Fruit fly (Drosophila melanogaster) whole organism, embryonic: ENCODE measurements around the gene CG14439.

Experiments
- Atf3 ChIP-seq: fragments of 200-800 bp; sonication (Bioruptor generic); optimal IDR thresholded peaks from 3 replicates; lab custom pipeline; 2016; ENCODE audit warnings: missing biosample characterization, missing genetic modification characterization
- CG10274 ChIP-seq: fragments of 200-800 bp; sonication (Bioruptor generic); optimal IDR thresholded peaks from 3 replicates; lab custom pipeline; 2017; ENCODE audit warnings: missing biosample characterization, mild to moderate bottlenecking, missing genetic modification characterization
- CG10654 ChIP-seq: fragments of 200-800 bp; sonication (Bioruptor generic); optimal IDR thresholded peaks from 2 replicates; lab custom pipeline; 2016; ENCODE audit warnings: missing biosample characterization, missing genetic modification characterization
- CG11696 ChIP-seq: fragments of 200-800 bp; sonication (Bioruptor generic); IDR thresholded peaks from 2 replicates; pipeline ENCODE4 v1.3.6; 2022; ENCODE audit warnings: missing biosample characterization, missing genetic modification characterization
- CG12769 ChIP-seq: fragments of 200-800 bp; sonication (Bioruptor generic); optimal IDR thresholded peaks from 2 replicates; lab custom pipeline; 2019; ENCODE audit warnings: missing biosample characterization, mild to moderate bottlenecking, missing genetic modification characterization, moderate library complexity
- CG13287 ChIP-seq: fragments of 200-800 bp; sonication (Bioruptor generic); IDR thresholded peaks from 2 replicates; pipeline ENCODE4 v1.3.6; 2022; ENCODE audit warnings: missing biosample characterization, missing genetic modification characterization; ENCODE audit not compliant: partially characterized antibody
- CG13296 ChIP-seq: fragments of 200-800 bp; sonication (Bioruptor generic); optimal IDR thresholded peaks from 3 replicates; lab custom pipeline; 2018; ENCODE audit warnings: missing biosample characterization, mild to moderate bottlenecking, missing genetic modification characterization
- CG13624 ChIP-seq: fragments of 200-800 bp; sonication (Bioruptor generic); optimal IDR thresholded peaks from 2 replicates; lab custom pipeline; 2016; ENCODE audit warnings: missing biosample characterization, missing genetic modification characterization
- CG15479 ChIP-seq: fragments of 200-800 bp; sonication (Bioruptor generic); optimal IDR thresholded peaks from 3 replicates; lab custom pipeline; 2019; ENCODE audit warnings: missing biosample characterization, mild to moderate bottlenecking, missing genetic modification characterization, moderate library complexity
- CG16813 ChIP-seq: fragments of 200-800 bp; sonication (Bioruptor generic); IDR thresholded peaks from 3 replicates; pipeline ENCODE4 v1.3.6; 2022; ENCODE audit warnings: missing biosample characterization, missing genetic modification characterization; ENCODE audit not compliant: partially characterized antibody
- CG18599 ChIP-seq: fragments of 200-800 bp; sonication (Bioruptor generic); optimal IDR thresholded peaks from 3 replicates; lab custom pipeline; 2017; ENCODE audit warnings: missing biosample characterization, missing genetic modification characterization, mild to moderate bottlenecking, moderate library complexity, missing genetic modification reagents
- CG3163 ChIP-seq: fragments of 200-800 bp; sonication (Bioruptor generic); optimal IDR thresholded peaks from 3 replicates; lab custom pipeline; 2016; ENCODE audit warnings: missing biosample characterization, missing genetic modification characterization
- CG32532 ChIP-seq: fragments of 200-800 bp; sonication (Bioruptor generic); IDR thresholded peaks from 2 replicates; pipeline ENCODE4 v1.3.6; 2022; ENCODE audit warnings: missing biosample characterization, missing genetic modification characterization
- CG33213 ChIP-seq: fragments of 200-800 bp; sonication (Bioruptor generic); optimal IDR thresholded peaks from 3 replicates; lab custom pipeline; 2016; ENCODE audit warnings: missing biosample characterization, missing genetic modification characterization
- CG4854 ChIP-seq: fragments of 200-800 bp; sonication (Bioruptor generic); optimal IDR thresholded peaks from 2 replicates; lab custom pipeline; 2016; ENCODE audit warnings: missing biosample characterization, missing genetic modification characterization, inconsistent platforms
- CG6175 ChIP-seq: fragments of 200-800 bp; sonication (Bioruptor generic); IDR thresholded peaks from 3 replicates; pipeline ENCODE4 v1.3.6; 2022; ENCODE audit warnings: missing biosample characterization, missing genetic modification characterization
- CG6272 ChIP-seq: fragments of 200-800 bp; sonication (Bioruptor generic); IDR thresholded peaks from 2 replicates; pipeline ENCODE4 v1.3.6; 2022; ENCODE audit warnings: missing biosample characterization, missing genetic modification characterization
- CG6791 ChIP-seq: fragments of 200-800 bp; sonication (Bioruptor generic); IDR thresholded peaks from 3 replicates; pipeline ENCODE4 v1.3.6; 2022; ENCODE audit warnings: missing biosample characterization, missing genetic modification characterization; ENCODE audit not compliant: partially characterized antibody
- CG9817 ChIP-seq: fragments of 200-800 bp; sonication (Bioruptor generic); optimal IDR thresholded peaks from 2 replicates; lab custom pipeline; 2018; ENCODE audit warnings: missing biosample characterization, mild to moderate bottlenecking, missing genetic modification characterization, moderate library complexity
- CG9932 ChIP-seq: fragments of 200-800 bp; sonication (Bioruptor generic); IDR thresholded peaks from 2 replicates; pipeline ENCODE4 v1.3.6; 2022; ENCODE audit warnings: missing biosample characterization, missing genetic modification characterization
- Camta ChIP-seq: fragments of 200-800 bp; sonication (Bioruptor generic); optimal IDR thresholded peaks from 2 replicates; lab custom pipeline; 2016; ENCODE audit warnings: missing biosample characterization, missing genetic modification characterization
- CrebB ChIP-seq: fragments of 200-800 bp; sonication (Bioruptor generic); optimal IDR thresholded peaks from 3 replicates; lab custom pipeline; 2018; ENCODE audit warnings: missing biosample characterization, mild to moderate bottlenecking, missing genetic modification characterization
- Drgx ChIP-seq: fragments of 200-800 bp; sonication (Bioruptor generic); IDR thresholded peaks from 2 replicates; pipeline ENCODE4 v1.3.6; 2022; ENCODE audit warnings: missing biosample characterization, missing genetic modification characterization
- E2f1 ChIP-seq: fragments of 200-800 bp; sonication (Bioruptor generic); IDR thresholded peaks from 2 replicates; pipeline ENCODE4 v1.3.6; 2022; ENCODE audit warnings: missing biosample characterization, missing genetic modification characterization
- E2f2 ChIP-seq: fragments of 200-800 bp; sonication (Bioruptor generic); IDR thresholded peaks from 2 replicates; pipeline ENCODE4 v1.3.6; 2022; ENCODE audit warnings: missing biosample characterization, missing genetic modification characterization
- Eip74EF ChIP-seq, 2 experiments: fragments of 200-800 bp in 1 of 2; fragments of >200 bp in 1 of 2; sonication (Bioruptor generic) in 1 of 2; optimal IDR thresholded peaks; 2 replicates each; lab custom pipeline; 2017 to 2019; ENCODE audit warnings: missing biosample characterization in 2 of 2, missing genetic modification characterization in 2 of 2, mild to moderate bottlenecking in 1 of 2, moderate library complexity in 1 of 2
- Gug ChIP-seq: fragments of 200-800 bp; sonication (Bioruptor generic); IDR thresholded peaks from 4 replicates; pipeline ENCODE4 v1.3.6; 2022; ENCODE audit warnings: missing biosample characterization, missing genetic modification characterization
- Hr3 ChIP-seq: fragments of 200-800 bp; sonication (Bioruptor generic); optimal IDR thresholded peaks from 3 replicates; lab custom pipeline; 2016; ENCODE audit warnings: missing biosample characterization, missing genetic modification characterization
- Med ChIP-seq: fragments of 200-800 bp; sonication (Bioruptor generic); peaks from one replicate; lab custom pipeline; 2016; ENCODE audit warnings: missing biosample characterization, missing genetic modification characterization, mild to moderate bottlenecking, inconsistent platforms, moderate library complexity
- Rfx ChIP-seq: fragments of 200-800 bp; sonication (Bioruptor generic); IDR thresholded peaks from 2 replicates; pipeline ENCODE4 v1.3.6; 2022; ENCODE audit warnings: missing biosample characterization, missing genetic modification characterization
- abd-A ChIP-seq: fragments of 200-800 bp; sonication (Bioruptor generic); optimal IDR thresholded peaks from 3 replicates; lab custom pipeline; 2019; ENCODE audit warnings: missing biosample characterization, mild to moderate bottlenecking, missing genetic modification characterization, moderate library complexity
- bigmax ChIP-seq: fragments of 200-800 bp; sonication (Bioruptor generic); optimal IDR thresholded peaks from 2 replicates; lab custom pipeline; 2018; ENCODE audit warnings: missing biosample characterization, mild to moderate bottlenecking, missing genetic modification characterization
- bsh ChIP-seq, 2 experiments: fragments of 200-800 bp; sonication (Bioruptor generic); optimal IDR thresholded peaks; 2 replicates each; lab custom pipeline; 2017 to 2018; ENCODE audit warnings: mild to moderate bottlenecking in 2 of 2, missing biosample characterization in 2 of 2, missing genetic modification characterization in 2 of 2, moderate library complexity in 1 of 2
- cg ChIP-seq: fragments of 200-800 bp; sonication (Bioruptor generic); optimal IDR thresholded peaks from 3 replicates; lab custom pipeline; 2019; ENCODE audit warnings: missing biosample characterization, mild to moderate bottlenecking, missing genetic modification characterization, moderate library complexity
- chinmo ChIP-seq: fragments of 200-800 bp; sonication (Bioruptor generic); IDR thresholded peaks from 4 replicates; pipeline ENCODE4 v1.3.6; 2022; ENCODE audit warnings: missing biosample characterization, missing genetic modification characterization; ENCODE audit not compliant: partially characterized antibody
- cwo ChIP-seq: fragments of 200-800 bp; sonication (Bioruptor generic); optimal IDR thresholded peaks from 3 replicates; lab custom pipeline; 2017; ENCODE audit warnings: missing biosample characterization, missing genetic modification characterization, mild to moderate bottlenecking, moderate library complexity, missing genetic modification reagents
- gcm2 ChIP-seq: fragments of 200-800 bp; sonication (Bioruptor generic); optimal IDR thresholded peaks from 2 replicates; lab custom pipeline; 2016; ENCODE audit warnings: missing biosample characterization, missing genetic modification characterization
- gt ChIP-seq: fragments of 200-800 bp; sonication (Bioruptor generic); IDR thresholded peaks from 2 replicates; pipeline ENCODE4 v1.3.6; 2022; ENCODE audit warnings: missing biosample characterization, missing genetic modification characterization
- luna ChIP-seq: fragments of 200-800 bp; sonication (Bioruptor generic); optimal IDR thresholded peaks from 2 replicates; lab custom pipeline; 2016; ENCODE audit warnings: missing biosample characterization, missing genetic modification characterization
- oc ChIP-seq: fragments of 200-800 bp; sonication (Bioruptor generic); optimal IDR thresholded peaks from 2 replicates; lab custom pipeline; 2018; ENCODE audit warnings: missing biosample characterization, mild to moderate bottlenecking, missing genetic modification characterization, moderate library complexity
- row ChIP-seq: fragments of 200-800 bp; sonication (Bioruptor generic); IDR thresholded peaks from 3 replicates; pipeline ENCODE4 v1.3.6; 2022; ENCODE audit warnings: missing biosample characterization, missing genetic modification characterization
- run ChIP-seq: fragments of 200-800 bp; sonication (Bioruptor generic); optimal IDR thresholded peaks from 3 replicates; lab custom pipeline; 2018; ENCODE audit warnings: missing biosample characterization, mild to moderate bottlenecking, missing genetic modification characterization
- sisA ChIP-seq: fragments of 200-800 bp; sonication (Bioruptor generic); IDR thresholded peaks from 2 replicates; pipeline ENCODE4 v1.3.6; 2022; ENCODE audit warnings: missing biosample characterization, missing genetic modification characterization
- slbo ChIP-seq: fragments of 200-800 bp; sonication (Bioruptor generic); IDR thresholded peaks from 2 replicates; pipeline ENCODE4 v1.3.6; 2022; ENCODE audit warnings: missing biosample characterization, missing genetic modification characterization
- stc ChIP-seq: fragments of 200-800 bp; sonication (Bioruptor generic); IDR thresholded peaks from 2 replicates; pipeline ENCODE4 v1.3.6; 2022; ENCODE audit warnings: missing biosample characterization, missing genetic modification characterization
- stwl ChIP-seq: fragments of 200-800 bp; sonication (Bioruptor generic); optimal IDR thresholded peaks from 3 replicates; lab custom pipeline; 2018; ENCODE audit warnings: missing biosample characterization, mild to moderate bottlenecking, missing genetic modification characterization, moderate library complexity

CG14439 gene

dm6 chrX:6745547-6745946 is 1.8 kb upstream of the CG14439 start:
- TF ChIP-seq Drgx (GFP tag; lab: Robert Waterston, UW) (peak; percentile 76), CG6791 (GFP tag; lab: Robert Waterston, UW) (no peak), bigmax (GFP tag; lab: Kevin White, UChicago) (no peak), Gug (GFP tag; lab: Robert Waterston, UW) (no peak), Med (GFP tag; lab: Kevin White, UChicago) (peak; percentile 57), chinmo (GFP tag; lab: Robert Waterston, UW) (0 out of 4 replicates have a peak, but pooled peaks have one; percentile 45), CG16813 (GFP tag; lab: Robert Waterston, UW) (no peak), CG11696 (GFP tag; lab: Robert Waterston, UW) (no peak), CG13287 (GFP tag; lab: Robert Waterston, UW) (no peak), slbo (GFP tag; lab: Robert Waterston, UW) (peak; percentile 30; the same call in 1 of the 2 replicates), E2f1 (GFP tag; lab: Robert Waterston, UW) (no peak), CG6175 (GFP tag; lab: Robert Waterston, UW) (no peak), Rfx (GFP tag; lab: Robert Waterston, UW) (0 out of 2 replicates have a peak, but pooled peaks have one; percentile 28), CG9817 (no peak), luna (no peak), Camta (GFP tag; lab: Kevin White, UChicago) (no peak), CG9932 (GFP tag; lab: Robert Waterston, UW) (0 out of 2 replicates have a peak, but pooled peaks have one; percentile 32), Hr3 (GFP tag; lab: Kevin White, UChicago) (no peak), run (tag; lab: Kevin White, UChicago) (no peak), gt (GFP tag; lab: Robert Waterston, UW) (no peak), CG18599 (GFP tag; lab: Kevin White, UChicago) (no peak), CG10274 (GFP tag; lab: Kevin White, UChicago) (no peak), CG33213 (no peak), sisA (GFP tag; lab: Robert Waterston, UW) (no peak), CG32532 (GFP tag; lab: Robert Waterston, UW) (peak; percentile 55), CG13296 (no peak), CrebB (tag; lab: Kevin White, UChicago) (no peak), cg (GFP tag; lab: Kevin White, UChicago) (no peak), E2f2 (GFP tag; lab: Robert Waterston, UW) (no peak), Atf3 (GFP tag; lab: Kevin White, UChicago) (no peak), stwl (tag; lab: Kevin White, UChicago) (no peak), stc (no peak), bsh (GFP tag; optimal IDR thresholded peaks at IDR 0.05; lab: Kevin White, UChicago) (peak in 1 of 2 experiments; percentile 69), gcm2 (no peak), row (GFP tag; lab: Robert Waterston, UW) (peak; percentile 8; the same call in 1 of the 3 replicates)
- TF ChIP-seq, all 482 proteins: peak for 9

DNA sequence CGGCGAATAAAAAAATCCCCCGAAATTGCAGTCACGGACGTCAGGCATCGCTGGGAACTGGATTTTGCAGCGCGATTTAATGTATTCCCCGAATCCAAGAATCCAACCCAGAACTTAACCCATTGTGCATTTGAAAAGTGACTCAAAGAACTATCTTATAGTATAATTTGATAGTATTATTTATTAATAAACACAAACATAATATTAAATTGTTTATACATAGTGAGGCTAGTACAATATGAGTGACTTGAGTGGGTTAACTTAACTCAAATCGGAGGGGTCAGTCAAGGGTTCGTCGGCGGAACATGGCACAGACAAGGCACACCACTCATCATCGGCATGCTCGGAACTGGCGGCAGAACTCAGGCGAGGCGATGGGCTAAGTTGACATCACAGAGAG is 1.1 kb upstream of the CG14439 start:
- TF ChIP-seq chinmo (GFP tag; lab: Robert Waterston, UW) = no peak
- no peak for TF ChIP-seq CG13624
- TF ChIP-seq CG10654 = no peak
- no peak for TF ChIP-seq E2f2 (GFP tag; lab: Robert Waterston, UW)
- TF ChIP-seq CG12769 (tag; lab: Kevin White, UChicago) = peak; percentile 50
- TF ChIP-seq, all 482 proteins: peak for 1

DNA sequence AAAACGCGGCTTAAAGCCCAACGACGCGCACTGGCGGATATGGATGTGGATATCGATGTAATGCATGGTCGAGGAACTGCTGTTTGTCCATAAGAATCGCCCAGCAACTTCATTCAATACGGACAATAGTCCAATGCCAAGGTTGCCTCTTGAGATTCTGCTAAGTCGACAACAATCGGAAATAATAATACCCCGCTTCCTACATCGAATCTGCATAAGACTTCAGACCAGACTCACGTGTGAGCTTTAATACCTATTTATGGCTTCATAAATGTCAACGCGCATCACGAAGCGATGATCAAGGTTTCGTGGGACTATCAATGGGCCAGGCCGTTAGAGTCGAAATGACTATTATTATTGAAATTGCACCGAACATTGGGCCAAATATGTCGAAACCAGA is 4.6 kb downstream of the CG14439 start:
- TF ChIP-seq chinmo (GFP tag; lab: Robert Waterston, UW) (0 out of 4 replicates have a peak, but pooled peaks have one; percentile 43), CG15479 (GFP tag; lab: Kevin White, UChicago) (no peak), CG3163 (no peak), oc (tag; lab: Kevin White, UChicago) (peak; percentile 85), abd-A (peak; percentile 45), Eip74EF (GFP tag; optimal IDR thresholded peaks at IDR 0.05; lab: Kevin White, UChicago) (peak in 1 of 2 experiments; percentile 75), CG6272 (GFP tag; lab: Robert Waterston, UW) (no peak), CG4854 (GFP tag; lab: Kevin White, UChicago) (no peak), cwo (GFP tag; lab: Kevin White, UChicago) (peak; percentile 48)
